Worm (Caenorhabditis elegans): Measurements from ENCODE around the gene K05D4.9.

ce11 chrV:16213323-16213722 lies 41.7 kb upstream of the K05D4.9 start:
- TF ChIP-seq him-1 (tag; optimal IDR thresholded peaks at IDR 0.05) (no peak), dao-5 (tag; optimal IDR thresholded peaks at IDR 0.05) (no peak)

All from whole organism, L4/young adult.